Fruit fly (Drosophila melanogaster): ENCODE measurements around the gene Sfp24C1.

- TF ChIP-seq ttk (optimal IDR thresholded peaks at IDR 0.05) (no peak), psq (optimal IDR thresholded peaks at IDR 0.05) (no peak), Sin3A (optimal IDR thresholded peaks at IDR 0.05) (no peak), insv (optimal IDR thresholded peaks at IDR 0.05) (no peak)
Measured at dm6 chr2L:3682489-3682888, 18.0 kb upstream of the Sfp24C1 start.

All from Kc167 (cell line).